Worm (Caenorhabditis elegans) whole organism, L1 larva: Measurements from ENCODE around the gene hlh-1.

Source experiments
- C04F5.9 ChIP-seq: sonication (generic microtip); optimal IDR thresholded peaks from 2 replicates; lab custom pipeline; 2016; ENCODE audit warnings: missing genetic modification characterization, missing compliant biosample characterization
- C16A3.4 ChIP-seq: fragments of 150-350 bp; optimal IDR thresholded peaks from 2 replicates; lab custom pipeline; 2014; ENCODE audit warnings: missing biosample characterization, missing genetic modification characterization
- aha-1 ChIP-seq: fragments of 150-350 bp; optimal IDR thresholded peaks from 2 replicates; lab custom pipeline; 2014; ENCODE audit warnings: missing biosample characterization, missing genetic modification characterization
- ceh-82 ChIP-seq, 3 experiments: fragments of 150-350 bp in 1 of 3; sonication (generic microtip) in 2 of 3; optimal IDR thresholded peaks; 2 replicates each; lab custom pipeline; 2014 to 2017; ENCODE audit warnings: missing biosample characterization in 3 of 3, missing genetic modification characterization in 3 of 3
- ceh-90 ChIP-seq: sonication (generic microtip); optimal IDR thresholded peaks from 2 replicates; lab custom pipeline; 2016; ENCODE audit warnings: missing genetic modification characterization, missing compliant biosample characterization
- dsc-1 ChIP-seq: sonication (generic microtip); optimal IDR thresholded peaks from 2 replicates; lab custom pipeline; 2016; ENCODE audit warnings: mild to moderate bottlenecking, missing genetic modification characterization, missing compliant biosample characterization
- efl-1 ChIP-seq, 4 experiments: fragments of 150-350 bp; optimal IDR thresholded peaks in 3 of 4; peaks in 1 of 4; 1 replicate in 1 of 4; 2 replicates in 3 of 4; lab custom pipeline; 2014; ENCODE audit warnings: missing biosample characterization in 2 of 4, missing genetic modification characterization in 2 of 4, missing genetic modification reagents in 2 of 4
- efl-3 ChIP-seq: fragments of 200-800 bp; sonication (Bioruptor generic); optimal IDR thresholded peaks from 2 replicates; lab custom pipeline; 2018; ENCODE audit warnings: mild to moderate bottlenecking, missing genetic modification characterization, missing compliant biosample characterization
- egl-13 ChIP-seq: sonication (generic microtip); optimal IDR thresholded peaks from 2 replicates; lab custom pipeline; 2016; ENCODE audit warnings: missing genotype, missing genetic modification reagents, missing genetic modification characterization, missing compliant biosample characterization
- elt-2 ChIP-seq: sonication (generic microtip); optimal IDR thresholded peaks from 2 replicates; lab custom pipeline; 2016; ENCODE audit warnings: missing genetic modification characterization, mild to moderate bottlenecking, inconsistent platforms, missing compliant biosample characterization, missing genetic modification reagents
- fkh-10 ChIP-seq: sonication (generic microtip); optimal IDR thresholded peaks from 2 replicates; lab custom pipeline; 2017; ENCODE audit warnings: missing biosample characterization, missing genetic modification reagents, missing genetic modification characterization
- fkh-4 ChIP-seq: sonication (generic microtip); optimal IDR thresholded peaks from 2 replicates; lab custom pipeline; 2016; ENCODE audit warnings: missing compliant biosample characterization, missing genetic modification characterization, borderline replicate concordance
- grh-1 ChIP-seq: fragments of 200-800 bp; sonication (Bioruptor generic); IDR thresholded peaks from 2 replicates; pipeline ENCODE4 v1.3.6; 2022; ENCODE audit warnings: missing genetic modification reagents, missing genetic modification characterization, missing compliant biosample characterization
- hlh-17 ChIP-seq: fragments of 200-800 bp; sonication (Bioruptor generic); optimal IDR thresholded peaks from 2 replicates; lab custom pipeline; 2018; ENCODE audit warnings: missing genetic modification characterization, mild to moderate bottlenecking, missing compliant biosample characterization, moderate library complexity, borderline replicate concordance
- irx-1 ChIP-seq: sonication (generic microtip); optimal IDR thresholded peaks from 2 replicates; lab custom pipeline; 2016; ENCODE audit warnings: missing genetic modification characterization, missing compliant biosample characterization
- isw-1 ChIP-seq: fragments of 200-800 bp; sonication (Bioruptor generic); IDR thresholded peaks from 2 replicates; pipeline ENCODE4 v1.3.6; 2022; ENCODE audit warnings: missing genetic modification characterization, missing compliant biosample characterization
- jun-1 ChIP-seq: fragments of 150-350 bp; optimal IDR thresholded peaks from 2 replicates; lab custom pipeline; 2014; ENCODE audit warnings: missing biosample characterization, missing genetic modification reagents, missing genetic modification characterization
- lin-13 ChIP-seq: fragments of 150-350 bp; optimal IDR thresholded peaks from 2 replicates; lab custom pipeline; 2014; ENCODE audit warnings: missing biosample characterization, missing genetic modification reagents, missing genetic modification characterization
- lin-14 ChIP-seq: fragments of 200-800 bp; sonication (Bioruptor generic); optimal IDR thresholded peaks from 2 replicates; lab custom pipeline; 2018; ENCODE audit warnings: mild to moderate bottlenecking, missing genetic modification characterization, moderate library complexity, missing compliant biosample characterization
- lin-35 ChIP-seq, 2 experiments: fragments of 150-350 bp; optimal IDR thresholded peaks; 2 replicates each; lab custom pipeline; 2014; ENCODE audit warnings: missing biosample characterization in 2 of 2, missing genetic modification characterization in 2 of 2, missing genetic modification reagents in 2 of 2
- lin-39 ChIP-seq: fragments of 150-350 bp; optimal IDR thresholded peaks from 2 replicates; lab custom pipeline; 2014; ENCODE audit warnings: missing biosample characterization, missing genetic modification reagents, missing genetic modification characterization
- lir-3 ChIP-seq: sonication (generic microtip); optimal IDR thresholded peaks from 2 replicates; lab custom pipeline; 2016; ENCODE audit warnings: mild to moderate bottlenecking, missing genetic modification characterization, moderate library complexity, missing compliant biosample characterization; ENCODE audit not compliant: poor library complexity
- lsy-2 ChIP-seq, 2 experiments: fragments of 150-350 bp; optimal IDR thresholded peaks; 2 replicates each; lab custom pipeline; 2014; ENCODE audit warnings: missing biosample characterization in 2 of 2, missing genetic modification characterization in 2 of 2
- mef-2 ChIP-seq: fragments of 150-350 bp; optimal IDR thresholded peaks from 2 replicates; lab custom pipeline; 2014; ENCODE audit warnings: missing biosample characterization, missing genetic modification characterization
- nhr-11 ChIP-seq: fragments of 150-350 bp; optimal IDR thresholded peaks from 2 replicates; lab custom pipeline; 2014; ENCODE audit warnings: missing biosample characterization, missing genetic modification characterization
- nhr-19 ChIP-seq: fragments of 200-800 bp; sonication (Bioruptor generic); conservative IDR thresholded peaks from 2 replicates; pipeline ENCODE4 v1.3.6; 2022; ENCODE audit warnings: missing genetic modification characterization, missing compliant biosample characterization
- nhr-20 ChIP-seq: sonication (generic microtip); optimal IDR thresholded peaks from 2 replicates; lab custom pipeline; 2016; ENCODE audit warnings: mild to moderate bottlenecking, missing genetic modification characterization, missing compliant biosample characterization
- nhr-237 ChIP-seq: fragments of 150-350 bp; optimal IDR thresholded peaks from 2 replicates; lab custom pipeline; 2014; ENCODE audit warnings: missing biosample characterization, missing genetic modification characterization
- nhr-28 ChIP-seq: fragments of 150-350 bp; optimal IDR thresholded peaks from 2 replicates; lab custom pipeline; 2014; ENCODE audit warnings: missing biosample characterization, missing genetic modification characterization
- nhr-71 ChIP-seq: sonication (generic microtip); optimal IDR thresholded peaks from 2 replicates; lab custom pipeline; 2016; ENCODE audit warnings: mild to moderate bottlenecking, missing genetic modification characterization, moderate library complexity, missing compliant biosample characterization
- nhr-77 ChIP-seq: fragments of 150-350 bp; optimal IDR thresholded peaks from 2 replicates; lab custom pipeline; 2014; ENCODE audit warnings: missing biosample characterization, missing genetic modification characterization
- pax-3 ChIP-seq: fragments of 200-800 bp; sonication (Bioruptor generic); optimal IDR thresholded peaks from 2 replicates; lab custom pipeline; 2018; ENCODE audit warnings: mild to moderate bottlenecking, missing genetic modification characterization, moderate library complexity, missing compliant biosample characterization
- rnt-1 ChIP-seq: sonication (generic microtip); optimal IDR thresholded peaks from 2 replicates; lab custom pipeline; 2016; ENCODE audit warnings: mild to moderate bottlenecking, missing genetic modification characterization, moderate library complexity, missing compliant biosample characterization
- snu-23 ChIP-seq: sonication (generic microtip); optimal IDR thresholded peaks from 2 replicates; lab custom pipeline; 2016; ENCODE audit warnings: missing genetic modification characterization, missing compliant biosample characterization
- sptf-1 ChIP-seq: fragments of 150-350 bp; optimal IDR thresholded peaks from 2 replicates; lab custom pipeline; 2014; ENCODE audit warnings: missing biosample characterization, missing genetic modification characterization
- sup-37 ChIP-seq: fragments of 200-800 bp; sonication (Bioruptor generic); optimal IDR thresholded peaks from 2 replicates; lab custom pipeline; 2018; ENCODE audit warnings: mild to moderate bottlenecking, missing genetic modification characterization, missing compliant biosample characterization
- swsn-7 ChIP-seq: sonication (generic microtip); optimal IDR thresholded peaks from 2 replicates; lab custom pipeline; 2016; ENCODE audit warnings: missing genetic modification characterization, missing compliant biosample characterization
- vab-15 ChIP-seq: sonication (generic microtip); optimal IDR thresholded peaks from 2 replicates; lab custom pipeline; 2017; ENCODE audit warnings: missing genotype, mild to moderate bottlenecking, missing genetic modification characterization, missing compliant biosample characterization
- xbp-1 ChIP-seq: sonication (generic microtip); optimal IDR thresholded peaks from 2 replicates; lab custom pipeline; 2016; ENCODE audit warnings: missing genetic modification characterization, missing compliant biosample characterization
- zag-1 ChIP-seq: fragments of 150-350 bp; optimal IDR thresholded peaks from 2 replicates; lab custom pipeline; 2014; ENCODE audit warnings: missing biosample characterization, missing genetic modification characterization
- zip-4 ChIP-seq: fragments of 200-800 bp; sonication (Bioruptor generic); optimal IDR thresholded peaks from 2 replicates; lab custom pipeline; 2018; ENCODE audit warnings: mild to moderate bottlenecking, missing genetic modification characterization, moderate library complexity, missing compliant biosample characterization
- ztf-11 ChIP-seq, 2 experiments: sonication (generic microtip); optimal IDR thresholded peaks; 2 replicates each; lab custom pipeline; 2016 to 2017; ENCODE audit warnings: missing genetic modification characterization in 2 of 2, missing biosample characterization in 1 of 2, missing compliant biosample characterization in 1 of 2

hlh-1 gene

DNA sequence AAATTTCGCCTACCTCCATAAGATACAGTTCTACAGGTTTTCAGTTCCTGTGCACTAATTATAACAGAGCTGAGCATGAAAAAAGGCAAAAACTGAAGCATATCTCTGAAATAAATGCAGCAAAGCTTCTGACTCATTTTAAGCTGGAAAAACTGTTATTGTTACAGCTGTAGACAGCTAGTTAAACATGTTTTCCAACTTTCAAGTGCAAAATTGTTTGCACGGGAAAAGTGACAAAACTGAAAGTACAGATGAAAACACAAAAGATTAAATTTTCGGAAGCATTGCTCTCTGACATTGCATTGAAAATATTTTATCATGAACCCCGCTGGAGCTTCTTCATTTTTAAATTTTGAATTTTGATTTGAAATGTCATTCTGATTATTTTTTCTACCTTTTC, 27.6 kb upstream of the hlh-1 start, which contains the start of gene T05C1.5:
T05C1.5 (minus strand) TSS at position 101 of the 400 bp plus-strand sequence.
- TF ChIP-seq isw-1 (GFP tag; lab: Robert Waterston, UW) (no peak), fkh-4 (tag; lab: Kevin White, UChicago) (no peak), lin-13 (GFP tag; lab: Kevin White, UChicago) (no peak), lir-3 (tag; lab: Kevin White, UChicago) (no peak), fkh-10 (GFP tag; lab: Kevin White, UChicago) (no peak), rnt-1 (no peak), zag-1 (tag; lab: Kevin White, UChicago) (no peak), C04F5.9 (no peak), mef-2 (no peak), dsc-1 (tag; lab: Kevin White, UChicago) (no peak), nhr-28 (tag; lab: Kevin White, UChicago) (no peak), hlh-17 (GFP tag; lab: Kevin White, UChicago) (no peak), pax-3 (tag; lab: Kevin White, UChicago) (no peak), ceh-90 (tag; lab: Kevin White, UChicago) (no peak), aha-1 (no peak)

DNA sequence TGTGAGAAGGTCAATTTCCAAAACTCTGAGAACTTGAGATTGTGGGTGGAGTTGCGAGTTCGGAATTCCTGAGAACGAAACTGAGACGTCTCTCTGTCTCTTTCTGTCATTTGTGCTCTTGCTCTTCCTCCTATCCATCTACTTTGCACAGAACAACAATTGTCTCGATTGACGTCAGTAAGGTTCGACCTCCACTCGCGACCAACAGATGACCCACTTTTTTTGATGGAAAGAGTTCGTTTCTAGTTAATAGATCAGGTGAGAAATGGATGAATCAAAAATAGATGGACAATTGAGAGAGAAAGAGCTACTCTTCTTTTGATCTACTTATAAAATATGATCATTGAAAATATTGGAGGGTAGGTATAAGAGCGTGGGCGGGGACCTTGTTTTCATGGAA, 23.8 kb upstream of the hlh-1 start:
- TF ChIP-seq vab-15, result no peak
- no peak for TF ChIP-seq lir-3 (tag; lab: Kevin White, UChicago)
- peak; percentile 38 for TF ChIP-seq lin-39 (tag; lab: Kevin White, UChicago)
- no peak for TF ChIP-seq irx-1 (tag; lab: Kevin White, UChicago)
- peak; percentile 64 for TF ChIP-seq rnt-1
- peak; percentile 24 to 49 for TF ChIP-seq lsy-2 (tag; optimal IDR thresholded peaks at IDR 0.05; lab: Kevin White, UChicago)
- TF ChIP-seq sptf-1 (tag; lab: Kevin White, UChicago), result no peak
- no peak for TF ChIP-seq swsn-7 (tag; lab: Kevin White, UChicago)
- TF ChIP-seq nhr-19 (GFP tag; lab: Robert Waterston, UW), result peak; percentile 29; the same call in 1 of the 2 replicates
- TF ChIP-seq nhr-20 (tag; lab: Kevin White, UChicago), result peak; percentile 35
- TF ChIP-seq nhr-237 (tag; lab: Kevin White, UChicago), result no peak
- TF ChIP-seq ztf-11 (tag; optimal IDR thresholded peaks at IDR 0.05; lab: Kevin White, UChicago), result no peak
- no peak for TF ChIP-seq zip-4 (GFP tag; lab: Kevin White, UChicago)
- no peak for TF ChIP-seq lin-35 (GFP tag; optimal IDR thresholded peaks at IDR 0.05; lab: Kevin White, UChicago)
- no peak for TF ChIP-seq dsc-1 (tag; lab: Kevin White, UChicago)
- peak; percentile 5 for TF ChIP-seq lin-13 (GFP tag; lab: Kevin White, UChicago)
- peak; percentile 81 for TF ChIP-seq lin-14 (GFP tag; lab: Kevin White, UChicago)
- TF ChIP-seq nhr-71, result peak; percentile 78
- TF ChIP-seq efl-1 (optimal IDR thresholded peaks at IDR 0.05; lab: Kevin White, UChicago), result peak in 1 of 2 experiments; percentile 13
- no peak for TF ChIP-seq efl-1 (GFP tag; optimal IDR thresholded peaks at IDR 0.05 in 1 of 2; lab: Kevin White, UChicago)
- no peak for TF ChIP-seq ceh-82 (tag; optimal IDR thresholded peaks at IDR 0.05; lab: Kevin White, UChicago)
- no peak for TF ChIP-seq efl-3
- no peak for TF ChIP-seq nhr-77 (tag; lab: Kevin White, UChicago)
- TF ChIP-seq snu-23 (GFP tag; lab: Kevin White, UChicago), result peak; percentile 27
- TF ChIP-seq xbp-1 (tag; lab: Kevin White, UChicago), result no peak
- no peak for TF ChIP-seq nhr-11 (tag; lab: Kevin White, UChicago)
- TF ChIP-seq mef-2, result peak; percentile 52
- TF ChIP-seq egl-13 (tag; lab: Kevin White, UChicago), result no peak

DNA sequence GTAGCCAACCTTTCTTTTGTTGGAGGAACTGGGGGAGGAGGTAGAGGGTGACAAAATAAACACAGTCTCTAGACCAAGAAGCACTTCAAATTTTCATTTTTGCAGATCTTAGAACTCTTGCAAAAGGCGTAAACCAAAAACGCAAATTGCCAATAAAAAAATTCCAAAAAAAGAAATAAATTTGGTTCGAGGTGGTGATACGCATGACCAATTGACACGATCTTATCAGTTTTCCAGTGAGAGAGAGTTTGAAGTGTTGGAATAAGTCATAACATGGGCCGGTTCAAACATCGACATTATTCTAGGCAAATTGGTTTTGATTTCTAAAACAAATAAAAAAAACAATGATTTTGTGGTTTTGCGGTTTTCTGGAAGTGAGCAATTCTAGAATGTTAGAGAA, 22.5 kb upstream of the hlh-1 start:
- TF ChIP-seq sptf-1 (tag; lab: Kevin White, UChicago) (no peak), C16A3.4 (tag; lab: Kevin White, UChicago) (no peak), sup-37 (no peak), elt-2 (peak; percentile 13), jun-1 (tag; lab: Kevin White, UChicago) (no peak), grh-1 (GFP tag; lab: Robert Waterston, UW) (no peak)
- TF ChIP-seq, all 84 proteins: peak for 1
